Worm (Caenorhabditis elegans) whole organism, midembryonic: ENCODE measurements around the gene str-145.

Source experiments
- T22C8.4 ChIP-seq: fragments of 200-800 bp; sonication (Bioruptor generic); IDR thresholded peaks from 2 replicates; pipeline ENCODE4 v1.3.6; 2022; ENCODE audit warnings: missing genetic modification characterization, missing compliant biosample characterization
- cog-1 ChIP-seq: sonication (generic microtip); optimal IDR thresholded peaks from 2 replicates; lab custom pipeline; 2016; ENCODE audit warnings: missing genetic modification characterization, missing compliant biosample characterization
- flt-1 ChIP-seq: fragments of 200-800 bp; sonication (Bioruptor generic); IDR thresholded peaks from 2 replicates; pipeline ENCODE4 v1.3.6; 2022; ENCODE audit warnings: missing genetic modification characterization, missing compliant biosample characterization
- klf-2 ChIP-seq: fragments of 200-800 bp; sonication (Bioruptor generic); conservative IDR thresholded peaks from 2 replicates; pipeline ENCODE4 v1.3.6; 2022; ENCODE audit warnings: missing genetic modification reagents, missing genetic modification characterization, missing compliant biosample characterization
- med-1 ChIP-seq: sonication (generic microtip); optimal IDR thresholded peaks from 2 replicates; lab custom pipeline; 2017; ENCODE audit warnings: missing genetic modification characterization, mild to moderate bottlenecking, missing compliant biosample characterization, antibody characterized with exemption, missing genetic modification reagents; ENCODE audit not compliant: insufficient read depth
- ref-1 ChIP-seq: fragments of 200-800 bp; sonication (Bioruptor generic); conservative IDR thresholded peaks from 2 replicates; pipeline ENCODE4 v1.3.6; 2022; ENCODE audit warnings: missing genetic modification reagents, missing genetic modification characterization, missing compliant biosample characterization
- tab-1 ChIP-seq: fragments of 200-800 bp; sonication (Bioruptor generic); IDR thresholded peaks from 2 replicates; pipeline ENCODE4 v1.3.6; 2022; ENCODE audit warnings: missing genetic modification characterization, missing compliant biosample characterization
- ztf-23 ChIP-seq: fragments of 200-800 bp; sonication (Bioruptor generic); IDR thresholded peaks from 2 replicates; pipeline ENCODE4 v1.3.6; 2022; ENCODE audit warnings: missing genetic modification reagents, missing genetic modification characterization, missing compliant biosample characterization
- ztf-29 ChIP-seq: fragments of 200-800 bp; sonication (Bioruptor generic); IDR thresholded peaks from 2 replicates; pipeline ENCODE4 v1.3.6; 2022; ENCODE audit warnings: missing genetic modification reagents, missing genetic modification characterization, missing compliant biosample characterization

The str-145 gene

ce11 chrV:8129252-8129651 is 31.1 kb upstream of the str-145 start, which contains the start of gene spr-1:
Gene spr-1 (minus strand): TSS chrV:8129352.
- TF ChIP-seq cog-1 (tag; lab: Kevin White, UChicago) (no peak), flt-1 (GFP tag; lab: Robert Waterston, UW) (no peak), T22C8.4 (GFP tag; lab: Robert Waterston, UW) (no peak), ztf-29 (no peak), ref-1 (no peak), ztf-23 (GFP tag; lab: Robert Waterston, UW) (no peak), klf-2 (GFP tag; lab: Robert Waterston, UW) (no peak), tab-1 (GFP tag; lab: Robert Waterston, UW) (no peak), med-1 (GFP tag; lab: Kevin White, UChicago) (no peak)

DNA sequence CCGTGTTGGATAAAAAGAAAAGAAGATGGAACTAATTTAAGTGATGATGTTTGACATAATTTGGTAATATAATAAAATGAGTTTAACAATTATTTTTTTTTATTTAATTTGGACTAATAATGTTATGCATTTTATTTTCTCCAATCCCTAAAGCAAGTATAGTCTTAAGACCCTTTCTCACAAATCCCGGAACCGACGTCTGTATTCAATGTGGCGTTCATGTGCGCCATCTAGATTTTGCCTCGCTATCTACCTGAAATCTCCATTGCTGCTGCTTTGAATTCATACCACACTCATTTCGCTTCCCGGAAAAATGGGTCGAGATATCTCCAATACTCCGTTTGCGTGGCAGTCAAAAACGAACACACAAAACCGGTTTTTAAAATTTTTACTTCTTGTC is 25.2 kb upstream of the str-145 start, which contains the start of gene D1014.5:
D1014.5 (plus strand) TSS at position 301 of the 400 bp plus-strand sequence.
- no peak for TF ChIP-seq ztf-29
- TF ChIP-seq T22C8.4 (GFP tag; lab: Robert Waterston, UW) = no peak
- TF ChIP-seq flt-1 (GFP tag; lab: Robert Waterston, UW) = no peak
- TF ChIP-seq ztf-23 (GFP tag; lab: Robert Waterston, UW) = no peak
- TF ChIP-seq cog-1 (tag; lab: Kevin White, UChicago) = no peak
- TF ChIP-seq med-1 (GFP tag; lab: Kevin White, UChicago) = no peak
- no peak for TF ChIP-seq tab-1 (GFP tag; lab: Robert Waterston, UW)
- no peak for TF ChIP-seq ref-1
- TF ChIP-seq klf-2 (GFP tag; lab: Robert Waterston, UW) = no peak

DNA sequence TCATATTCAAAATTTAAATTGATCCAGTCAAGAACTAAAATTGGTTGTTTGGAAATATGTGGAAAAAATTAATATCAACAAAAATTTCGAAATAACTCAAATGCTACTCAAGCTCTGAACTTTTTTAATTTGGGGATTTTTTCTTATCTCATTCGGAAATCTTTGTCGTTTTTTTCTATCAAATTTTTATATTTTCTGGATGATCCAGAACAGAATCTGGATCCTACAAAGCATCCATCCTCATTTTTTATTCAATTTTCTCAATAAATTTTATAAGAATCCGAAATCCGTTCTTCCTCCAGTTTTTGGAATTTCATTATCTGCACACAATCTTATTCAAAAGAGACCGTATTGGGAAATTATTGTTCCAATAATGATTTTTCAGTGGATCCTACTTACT is 22.7 kb upstream of the str-145 start, which contains the start of gene D1014.6:
D1014.6 (plus strand) TSS at position 301 of the 400 bp plus-strand sequence.
- no peak for TF ChIP-seq flt-1 (GFP tag; lab: Robert Waterston, UW)
- no peak for TF ChIP-seq ref-1
- no peak for TF ChIP-seq ztf-29
- no peak for TF ChIP-seq cog-1 (tag; lab: Kevin White, UChicago)
- no peak for TF ChIP-seq tab-1 (GFP tag; lab: Robert Waterston, UW)
- no peak for TF ChIP-seq med-1 (GFP tag; lab: Kevin White, UChicago)
- no peak for TF ChIP-seq ztf-23 (GFP tag; lab: Robert Waterston, UW)
- no peak for TF ChIP-seq T22C8.4 (GFP tag; lab: Robert Waterston, UW)
- TF ChIP-seq klf-2 (GFP tag; lab: Robert Waterston, UW) = no peak

DNA sequence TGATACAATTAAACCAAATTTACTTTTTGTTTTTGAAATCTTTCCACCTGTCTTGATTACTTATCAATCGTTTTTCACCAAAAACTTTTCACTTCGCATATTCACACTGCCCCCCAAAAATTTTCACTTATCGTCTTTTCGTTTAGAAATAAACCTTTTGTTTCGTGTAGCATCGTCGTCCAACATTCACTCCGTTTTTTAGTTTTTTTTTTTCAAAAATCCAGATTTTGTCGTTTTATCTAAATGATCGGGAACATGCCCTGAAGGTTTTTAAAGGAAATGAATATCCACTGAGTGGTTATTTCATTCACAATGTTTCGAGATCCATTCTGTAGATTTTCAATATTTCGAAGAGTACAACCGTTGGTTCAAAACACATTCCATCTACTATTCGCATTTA is 19.8 kb upstream of the str-145 start, which contains the start of gene D1014.7:
D1014.7 (plus strand) TSS at position 301 of the 400 bp plus-strand sequence.
- TF ChIP-seq cog-1 (tag; lab: Kevin White, UChicago) (no peak), flt-1 (GFP tag; lab: Robert Waterston, UW) (no peak), tab-1 (GFP tag; lab: Robert Waterston, UW) (no peak), klf-2 (GFP tag; lab: Robert Waterston, UW) (no peak), med-1 (GFP tag; lab: Kevin White, UChicago) (no peak), ztf-23 (GFP tag; lab: Robert Waterston, UW) (no peak), T22C8.4 (GFP tag; lab: Robert Waterston, UW) (no peak), ref-1 (no peak), ztf-29 (no peak)

ce11 chrV:8114542-8114941 is 16.4 kb upstream of the str-145 start:
- TF ChIP-seq cog-1 (tag; lab: Kevin White, UChicago) (no peak), tab-1 (GFP tag; lab: Robert Waterston, UW) (no peak), med-1 (GFP tag; lab: Kevin White, UChicago) (no peak), T22C8.4 (GFP tag; lab: Robert Waterston, UW) (no peak), ref-1 (no peak), flt-1 (GFP tag; lab: Robert Waterston, UW) (no peak), ztf-23 (GFP tag; lab: Robert Waterston, UW) (no peak)

DNA sequence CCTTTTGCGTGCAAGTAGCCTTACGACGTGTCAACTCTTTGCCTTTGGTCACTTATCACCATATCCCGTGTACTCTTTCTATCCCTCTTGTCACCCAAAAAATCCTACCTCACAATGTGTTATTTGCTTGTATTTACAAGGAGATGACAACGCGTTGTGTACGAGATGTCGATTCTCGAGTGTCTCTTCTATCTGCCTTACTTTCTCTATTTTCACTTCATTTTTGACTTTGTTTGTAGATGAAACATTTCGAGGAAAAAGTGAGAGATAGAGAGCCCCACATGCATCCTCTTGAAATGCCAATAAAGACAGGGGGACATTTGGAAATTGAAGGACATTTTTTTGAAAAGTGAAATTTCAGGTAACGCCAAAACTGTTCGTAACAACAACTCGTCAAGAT is 12.7 kb upstream of the str-145 start:
- TF ChIP-seq ztf-23 (GFP tag; lab: Robert Waterston, UW) (no peak), cog-1 (tag; lab: Kevin White, UChicago) (no peak), ztf-29 (no peak), T22C8.4 (GFP tag; lab: Robert Waterston, UW) (no peak), flt-1 (GFP tag; lab: Robert Waterston, UW) (no peak), klf-2 (GFP tag; lab: Robert Waterston, UW) (no peak), med-1 (GFP tag; lab: Kevin White, UChicago) (no peak), tab-1 (GFP tag; lab: Robert Waterston, UW) (no peak), ref-1 (no peak)

- no peak for TF ChIP-seq T22C8.4 (GFP tag; lab: Robert Waterston, UW)
- TF ChIP-seq ztf-23 (GFP tag; lab: Robert Waterston, UW) = no peak
- TF ChIP-seq tab-1 (GFP tag; lab: Robert Waterston, UW) = no peak
- no peak for TF ChIP-seq ref-1
- no peak for TF ChIP-seq flt-1 (GFP tag; lab: Robert Waterston, UW)
- no peak for TF ChIP-seq ztf-29
- no peak for TF ChIP-seq med-1 (GFP tag; lab: Kevin White, UChicago)
- no peak for TF ChIP-seq klf-2 (GFP tag; lab: Robert Waterston, UW)
- TF ChIP-seq cog-1 (tag; lab: Kevin White, UChicago) = no peak
Measured at ce11 chrV:8108670-8109069, 10.5 kb upstream of the str-145 start, which contains the start of gene myo-5. Gene myo-5 (plus strand): TSS chrV:8108970.

DNA sequence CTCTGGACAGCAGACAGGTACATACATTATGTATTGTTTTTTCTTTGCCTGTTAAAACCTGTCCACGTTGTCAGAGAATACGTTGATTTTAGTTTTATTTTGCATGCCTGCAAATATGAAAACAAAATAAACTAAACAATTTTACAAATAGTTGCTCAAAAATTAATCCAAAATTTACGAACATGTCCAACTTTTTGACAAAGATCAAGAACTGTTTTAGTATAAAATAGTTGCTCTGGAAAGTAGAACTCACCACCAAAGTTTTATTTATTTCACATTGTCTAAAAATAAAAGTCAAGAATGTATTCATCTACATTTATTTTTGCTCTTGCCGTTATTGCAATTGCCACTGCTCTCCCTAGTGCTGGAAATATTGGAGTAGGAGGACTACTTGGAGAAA is 6.3 kb upstream of the str-145 start, which contains the start of gene srlf-16:
srlf-16 (plus strand) TSS at position 301 of the 400 bp plus-strand sequence.
- TF ChIP-seq flt-1 (GFP tag; lab: Robert Waterston, UW) = no peak
- no peak for TF ChIP-seq med-1 (GFP tag; lab: Kevin White, UChicago)
- no peak for TF ChIP-seq tab-1 (GFP tag; lab: Robert Waterston, UW)
- TF ChIP-seq klf-2 (GFP tag; lab: Robert Waterston, UW) = no peak
- TF ChIP-seq cog-1 (tag; lab: Kevin White, UChicago) = no peak
- no peak for TF ChIP-seq ref-1

DNA sequence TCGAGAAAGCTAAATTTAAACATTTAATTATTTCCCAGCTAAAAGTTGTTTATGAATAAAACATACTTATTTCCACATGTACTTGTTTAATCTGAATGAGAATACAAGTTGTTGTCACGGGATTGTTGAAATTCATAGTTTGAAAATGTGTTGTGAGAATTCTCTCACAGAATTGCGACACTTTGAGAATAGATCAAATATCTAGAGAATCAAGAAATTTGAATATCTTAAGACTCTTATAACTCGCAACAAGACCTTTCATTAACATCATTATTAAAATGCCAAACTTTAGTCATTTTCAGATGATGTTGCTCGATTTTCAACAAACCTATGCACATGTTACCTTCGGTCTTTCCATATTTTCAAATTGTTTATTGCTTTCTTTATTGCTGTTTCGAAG is 4.8 kb upstream of the str-145 start, which contains the start of gene str-90:
str-90 (plus strand) TSS at position 301 of the 400 bp plus-strand sequence.
- no peak for TF ChIP-seq ztf-29
- no peak for TF ChIP-seq med-1 (GFP tag; lab: Kevin White, UChicago)
- TF ChIP-seq ref-1 = no peak
- no peak for TF ChIP-seq T22C8.4 (GFP tag; lab: Robert Waterston, UW)
- no peak for TF ChIP-seq ztf-23 (GFP tag; lab: Robert Waterston, UW)
- no peak for TF ChIP-seq klf-2 (GFP tag; lab: Robert Waterston, UW)
- TF ChIP-seq tab-1 (GFP tag; lab: Robert Waterston, UW) = no peak
- TF ChIP-seq flt-1 (GFP tag; lab: Robert Waterston, UW) = no peak
- TF ChIP-seq cog-1 (tag; lab: Kevin White, UChicago) = no peak
